Worm (Caenorhabditis elegans) whole organism, late embryonic: Measurements from ENCODE around the gene C08B6.5.

Source experiments
- C38D4.7 ChIP-seq: fragments of 200-800 bp; sonication (Bioruptor generic); optimal IDR thresholded peaks from 2 replicates; lab custom pipeline; 2018; ENCODE audit warnings: mild to moderate bottlenecking, missing genetic modification characterization, moderate library complexity, missing compliant biosample characterization
- F13H6.1 ChIP-seq: sonication (generic microtip); optimal IDR thresholded peaks from 2 replicates; lab custom pipeline; 2016; ENCODE audit warnings: missing genetic modification characterization, missing compliant biosample characterization
- K09A11.1 ChIP-seq: sonication (generic microtip); optimal IDR thresholded peaks from 2 replicates; lab custom pipeline; 2017; ENCODE audit warnings: antibody characterized with exemption, mild to moderate bottlenecking, missing genetic modification characterization, missing compliant biosample characterization; ENCODE audit not compliant: insufficient read depth
- T23F11.4 ChIP-seq: fragments of 200-800 bp; sonication (Bioruptor generic); optimal IDR thresholded peaks from 2 replicates; lab custom pipeline; 2018; ENCODE audit warnings: mild to moderate bottlenecking, missing genetic modification characterization, missing compliant biosample characterization
- Y22D7AL.16 ChIP-seq: sonication (generic microtip); optimal IDR thresholded peaks from 2 replicates; lab custom pipeline; 2016; ENCODE audit warnings: missing genetic modification characterization, missing compliant biosample characterization
- ahr-1 ChIP-seq: sonication (generic microtip); optimal IDR thresholded peaks from 2 replicates; lab custom pipeline; 2016; ENCODE audit warnings: missing genetic modification characterization, missing compliant biosample characterization
- ama-1 ChIP-seq: fragments of 150-350 bp; optimal IDR thresholded peaks from 2 replicates; lab custom pipeline; 2014
- ceh-14 ChIP-seq: sonication (generic microtip); optimal IDR thresholded peaks from 2 replicates; lab custom pipeline; 2016; ENCODE audit warnings: missing genotype, missing genetic modification characterization, missing compliant biosample characterization
- ceh-18 ChIP-seq: sonication (generic microtip); optimal IDR thresholded peaks from 2 replicates; lab custom pipeline; 2016; ENCODE audit warnings: missing genetic modification characterization, missing compliant biosample characterization
- ceh-19 ChIP-seq: fragments of 200-800 bp; sonication (Bioruptor generic); optimal IDR thresholded peaks from 2 replicates; lab custom pipeline; 2018; ENCODE audit warnings: mild to moderate bottlenecking, missing genetic modification characterization, missing compliant biosample characterization
- ceh-24 ChIP-seq: sonication (generic microtip); optimal IDR thresholded peaks from 2 replicates; lab custom pipeline; 2016; ENCODE audit warnings: mild to moderate bottlenecking, missing genetic modification characterization, missing compliant biosample characterization
- ceh-30 ChIP-seq: fragments of 150-350 bp; optimal IDR thresholded peaks from 2 replicates; lab custom pipeline; 2014; ENCODE audit warnings: missing biosample characterization, missing genetic modification characterization
- ceh-31 ChIP-seq: sonication (generic microtip); optimal IDR thresholded peaks from 2 replicates; lab custom pipeline; 2016; ENCODE audit warnings: missing genetic modification characterization, missing compliant biosample characterization
- ceh-6 ChIP-seq: fragments of 200-800 bp; sonication (Bioruptor generic); optimal IDR thresholded peaks from 2 replicates; lab custom pipeline; 2018; ENCODE audit warnings: mild to moderate bottlenecking, missing genetic modification characterization, missing compliant biosample characterization
- ceh-9 ChIP-seq: sonication (generic microtip); optimal IDR thresholded peaks from 2 replicates; lab custom pipeline; 2016; ENCODE audit warnings: mild to moderate bottlenecking, missing genetic modification characterization, inconsistent platforms, missing compliant biosample characterization
- che-1 ChIP-seq: sonication (generic microtip); optimal IDR thresholded peaks from 2 replicates; lab custom pipeline; 2016; ENCODE audit warnings: mild to moderate bottlenecking, missing genetic modification characterization, missing compliant biosample characterization
- dmd-4 ChIP-seq: sonication (generic microtip); optimal IDR thresholded peaks from 2 replicates; lab custom pipeline; 2016; ENCODE audit warnings: borderline replicate concordance, missing genetic modification characterization, missing compliant biosample characterization
- dve-1 ChIP-seq: sonication (generic microtip); optimal IDR thresholded peaks from 2 replicates; lab custom pipeline; 2017; ENCODE audit warnings: antibody characterized with exemption, mild to moderate bottlenecking, missing genetic modification characterization, missing compliant biosample characterization
- elt-2 ChIP-seq: sonication (generic microtip); optimal IDR thresholded peaks from 2 replicates; lab custom pipeline; 2016; ENCODE audit warnings: missing genetic modification reagents, missing genetic modification characterization, missing compliant biosample characterization
- ets-4 ChIP-seq: sonication (generic microtip); optimal IDR thresholded peaks from 2 replicates; lab custom pipeline; 2016; ENCODE audit warnings: missing genetic modification characterization, missing compliant biosample characterization
- eyg-1 ChIP-seq: sonication (generic microtip); optimal IDR thresholded peaks from 2 replicates; lab custom pipeline; 2016; ENCODE audit warnings: missing genotype, missing genetic modification characterization, missing compliant biosample characterization
- fax-1 ChIP-seq: sonication (generic microtip); optimal IDR thresholded peaks from 2 replicates; lab custom pipeline; 2016; ENCODE audit warnings: missing genotype, missing genetic modification characterization, missing compliant biosample characterization
- gmeb-2 ChIP-seq: sonication (generic microtip); optimal IDR thresholded peaks from 2 replicates; lab custom pipeline; 2016; ENCODE audit warnings: missing genetic modification characterization, inconsistent platforms, missing compliant biosample characterization
- hlh-15 ChIP-seq: sonication (generic microtip); optimal IDR thresholded peaks from 2 replicates; lab custom pipeline; 2016; ENCODE audit warnings: missing genetic modification characterization, missing compliant biosample characterization
- hlh-30 ChIP-seq: sonication (generic microtip); optimal IDR thresholded peaks from 2 replicates; lab custom pipeline; 2017; ENCODE audit warnings: antibody characterized with exemption, missing genetic modification characterization, missing compliant biosample characterization; ENCODE audit not compliant: insufficient read depth
- hlh-8 ChIP-seq: sonication (generic microtip); optimal IDR thresholded peaks from 2 replicates; lab custom pipeline; 2016; ENCODE audit warnings: missing genotype, missing genetic modification characterization, missing compliant biosample characterization
- lim-6 ChIP-seq: sonication (generic microtip); optimal IDR thresholded peaks from 2 replicates; lab custom pipeline; 2016; ENCODE audit warnings: missing genetic modification characterization, missing compliant biosample characterization
- lin-11 ChIP-seq: fragments of 200-800 bp; sonication (Bioruptor generic); optimal IDR thresholded peaks from 2 replicates; lab custom pipeline; 2018; ENCODE audit warnings: mild to moderate bottlenecking, missing genetic modification characterization, missing compliant biosample characterization
- nhr-232 ChIP-seq: sonication (generic microtip); optimal IDR thresholded peaks from 2 replicates; lab custom pipeline; 2016; ENCODE audit warnings: missing genetic modification characterization, missing compliant biosample characterization
- npax-4 ChIP-seq: sonication (generic microtip); optimal IDR thresholded peaks from 2 replicates; lab custom pipeline; 2016; ENCODE audit warnings: missing genetic modification characterization, missing compliant biosample characterization
- pax-1 ChIP-seq: fragments of 150-350 bp; optimal IDR thresholded peaks from 2 replicates; lab custom pipeline; 2014; ENCODE audit warnings: missing biosample characterization, missing genetic modification characterization
- pha-2 ChIP-seq: sonication (generic microtip); optimal IDR thresholded peaks from 2 replicates; lab custom pipeline; 2017; ENCODE audit warnings: mild to moderate bottlenecking, missing genetic modification characterization, missing compliant biosample characterization
- pha-4 ChIP-seq: fragments of 150-350 bp; optimal IDR thresholded peaks from 2 replicates; lab custom pipeline; 2018; ENCODE audit warnings: missing biosample characterization, missing genetic modification reagents, missing genetic modification characterization
- pqm-1 ChIP-seq: sonication (generic microtip); optimal IDR thresholded peaks from 2 replicates; lab custom pipeline; 2016; ENCODE audit warnings: missing genetic modification characterization, missing compliant biosample characterization
- rnt-1 ChIP-seq: sonication (generic microtip); optimal IDR thresholded peaks from 2 replicates; lab custom pipeline; 2016; ENCODE audit warnings: missing genetic modification characterization, missing compliant biosample characterization
- sox-2 ChIP-seq: fragments of 200-800 bp; sonication (Bioruptor generic); IDR thresholded peaks from 2 replicates; pipeline ENCODE4 v1.3.6; 2022; ENCODE audit warnings: missing genetic modification reagents, missing genetic modification characterization, missing compliant biosample characterization
- sox-4 ChIP-seq: sonication (generic microtip); optimal IDR thresholded peaks from 2 replicates; lab custom pipeline; 2017; ENCODE audit warnings: mild to moderate bottlenecking, missing genetic modification characterization, inconsistent platforms, missing compliant biosample characterization
- tbx-2 ChIP-seq: sonication (generic microtip); optimal IDR thresholded peaks from 2 replicates; lab custom pipeline; 2016; ENCODE audit warnings: missing genetic modification characterization, missing compliant biosample characterization
- ttx-3 ChIP-seq: sonication (generic microtip); optimal IDR thresholded peaks from 2 replicates; lab custom pipeline; 2016; ENCODE audit warnings: missing genetic modification reagents, missing genetic modification characterization, missing compliant biosample characterization
- unc-3 ChIP-seq, 2 experiments: fragments of 200-800 bp in 1 of 2; sonication (Bioruptor generic) in 1 of 2; sonication (generic microtip) in 1 of 2; conservative IDR thresholded peaks in 1 of 2; optimal IDR thresholded peaks in 1 of 2; 2 replicates each; pipeline versions ENCODE4 v1.3.6 to Lab custom; 2016 to 2022; ENCODE audit warnings: missing compliant biosample characterization in 2 of 2, missing genetic modification characterization in 2 of 2, missing genetic modification reagents in 1 of 2
- unc-42 ChIP-seq: sonication (generic microtip); optimal IDR thresholded peaks from 2 replicates; lab custom pipeline; 2016; ENCODE audit warnings: missing genotype, missing genetic modification characterization, missing compliant biosample characterization
- unc-55 ChIP-seq: sonication (generic microtip); optimal IDR thresholded peaks from 2 replicates; lab custom pipeline; 2017; ENCODE audit warnings: missing biosample characterization, missing genetic modification reagents, missing genetic modification characterization
- unc-86 ChIP-seq: sonication (generic microtip); optimal IDR thresholded peaks from 2 replicates; lab custom pipeline; 2016; ENCODE audit warnings: missing genetic modification characterization, missing compliant biosample characterization
- zip-5 ChIP-seq: sonication (generic microtip); optimal IDR thresholded peaks from 2 replicates; lab custom pipeline; 2016; ENCODE audit warnings: missing genetic modification characterization, missing compliant biosample characterization
- ztf-16 ChIP-seq: sonication (generic microtip); optimal IDR thresholded peaks from 2 replicates; lab custom pipeline; 2017; ENCODE audit warnings: missing genetic modification characterization, missing compliant biosample characterization

The C08B6.5 gene

DNA sequence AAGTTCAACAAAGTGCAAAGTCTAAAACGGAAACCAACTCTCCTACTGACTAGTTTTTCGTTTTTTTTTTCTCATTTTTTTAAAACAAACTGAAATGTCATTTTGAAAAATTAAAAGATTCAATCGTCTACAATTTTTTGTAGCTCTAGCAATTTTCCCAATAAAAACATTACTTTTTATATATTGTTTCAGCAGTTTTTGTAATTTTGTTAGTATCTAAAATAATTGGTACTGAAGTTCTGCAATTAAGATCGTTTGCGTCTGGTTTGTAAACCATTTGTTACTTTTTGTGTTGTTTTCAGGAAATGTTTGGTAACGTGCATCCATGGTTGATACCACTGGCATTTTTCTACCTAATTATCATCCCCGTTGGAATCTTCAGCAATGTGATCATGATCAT is 41.0 kb downstream of the C08B6.5 start, which contains the start of gene srsx-30:
srsx-30 (plus strand) TSS at position 301 of the 400 bp plus-strand sequence.
- TF ChIP-seq che-1 (tag; lab: Kevin White, UChicago), result no peak
- TF ChIP-seq Y22D7AL.16, result no peak
- TF ChIP-seq ztf-16, result no peak
- TF ChIP-seq ceh-18 (tag; lab: Kevin White, UChicago), result no peak
- TF ChIP-seq npax-4 (tag; lab: Kevin White, UChicago), result no peak
- TF ChIP-seq sox-4 (tag; lab: Kevin White, UChicago), result no peak
- no peak for TF ChIP-seq lim-6 (tag; lab: Kevin White, UChicago)
- no peak for TF ChIP-seq fax-1
- no peak for TF ChIP-seq F13H6.1
- TF ChIP-seq zip-5 (tag; lab: Kevin White, UChicago), result no peak
- TF ChIP-seq nhr-232 (tag; lab: Kevin White, UChicago), result no peak
- no peak for TF ChIP-seq lin-11 (tag; lab: Kevin White, UChicago)
- no peak for TF ChIP-seq ttx-3 (tag; lab: Kevin White, UChicago)
- TF ChIP-seq sox-2, result no peak
- no peak for TF ChIP-seq unc-86 (tag; lab: Kevin White, UChicago)
- TF ChIP-seq, all 69 proteins: peak for 0

DNA sequence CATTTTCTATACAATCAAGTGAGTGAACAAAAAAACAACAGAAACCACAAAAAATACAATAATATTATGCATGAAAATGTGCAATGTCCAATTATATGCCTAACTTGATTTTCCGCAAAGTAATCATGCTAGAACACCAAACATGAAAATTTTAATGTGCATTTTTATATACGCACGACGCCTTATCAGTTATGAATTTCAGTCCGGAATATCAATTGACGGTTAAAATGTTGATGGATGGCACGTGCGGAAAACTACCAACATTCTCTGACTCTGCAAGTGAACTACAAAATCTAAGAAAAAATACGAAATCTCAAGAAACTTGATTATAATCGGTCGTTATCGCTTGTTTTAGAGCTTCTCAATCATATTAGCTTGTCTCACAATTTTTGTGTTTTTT is 42.4 kb downstream of the C08B6.5 start:
- no peak for TF ChIP-seq ceh-14 (tag; lab: Kevin White, UChicago)
- no peak for TF ChIP-seq unc-55
- TF ChIP-seq rnt-1 (tag; lab: Kevin White, UChicago), result no peak
- no peak for TF ChIP-seq pax-1 (tag; lab: Kevin White, UChicago)
- TF ChIP-seq ceh-30 (tag; lab: Kevin White, UChicago), result no peak
- no peak for TF ChIP-seq lin-11 (tag; lab: Kevin White, UChicago)
- TF ChIP-seq ceh-9 (tag; lab: Kevin White, UChicago), result no peak
- no peak for TF ChIP-seq ceh-31 (tag; lab: Kevin White, UChicago)
- TF ChIP-seq ceh-19 (GFP tag; lab: Kevin White, UChicago), result no peak
- no peak for TF ChIP-seq pha-4 (tag; lab: Kevin White, UChicago)
- TF ChIP-seq gmeb-2 (tag; lab: Kevin White, UChicago), result no peak
- TF ChIP-seq unc-3 (GFP tag; conservative IDR thresholded peaks at IDR 0.05; lab: Robert Waterston, UW), result no peak
- TF ChIP-seq unc-3 (tag; optimal IDR thresholded peaks at IDR 0.05; lab: Kevin White, UChicago), result no peak
- TF ChIP-seq ceh-24, result no peak
- no peak for TF ChIP-seq unc-42 (tag; lab: Kevin White, UChicago)
- TF ChIP-seq pha-2 (tag; lab: Kevin White, UChicago), result no peak
- no peak for TF ChIP-seq ets-4 (tag; lab: Kevin White, UChicago)
- no peak for TF ChIP-seq eyg-1 (tag; lab: Kevin White, UChicago)
- no peak for TF ChIP-seq sox-2
- TF ChIP-seq F13H6.1, result no peak
- TF ChIP-seq hlh-15 (tag; lab: Kevin White, UChicago), result no peak
- TF ChIP-seq, all 69 proteins: peak for 0

ce11 chrV:10160954-10161353 is 43.4 kb downstream of the C08B6.5 start, which contains the start of gene C51E3.10:
Gene C51E3.10 (minus strand): TSS chrV:10161134.
- TF ChIP-seq unc-3 (GFP tag; conservative IDR thresholded peaks at IDR 0.05; lab: Robert Waterston, UW) (no peak), unc-3 (tag; optimal IDR thresholded peaks at IDR 0.05; lab: Kevin White, UChicago) (no peak), ahr-1 (no peak), ztf-16 (no peak), T23F11.4 (no peak), pqm-1 (tag; lab: Kevin White, UChicago) (no peak), elt-2 (tag; lab: Kevin White, UChicago) (peak; percentile 29), ceh-18 (tag; lab: Kevin White, UChicago) (no peak)

DNA sequence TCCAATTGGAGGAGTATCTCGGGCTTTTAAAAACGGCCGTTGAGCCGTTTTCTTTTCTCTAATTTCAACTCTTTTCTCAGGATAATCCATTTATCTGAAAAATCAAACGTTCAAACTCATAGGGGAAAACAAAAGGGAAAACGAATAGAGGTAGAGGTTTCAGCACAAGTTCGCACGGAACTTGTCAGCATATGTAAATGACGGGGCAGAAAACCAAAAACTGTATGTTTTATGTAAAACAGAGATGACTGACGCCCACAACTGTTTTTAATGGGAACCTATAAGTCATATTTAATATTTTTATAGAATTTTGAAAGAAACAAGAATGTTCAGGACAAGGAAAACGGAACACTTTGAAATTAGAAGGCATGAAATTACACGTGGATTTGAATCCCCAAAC is 48.8 kb downstream of the C08B6.5 start, which contains the start of gene C51E3.6:
C51E3.6 (minus strand) TSS at position 101 of the 400 bp plus-strand sequence.
- TF ChIP-seq unc-42 (tag; lab: Kevin White, UChicago), result no peak
- TF ChIP-seq ceh-6, result no peak
- TF ChIP-seq ttx-3 (tag; lab: Kevin White, UChicago), result no peak
- TF ChIP-seq tbx-2 (tag; lab: Kevin White, UChicago), result no peak
- no peak for TF ChIP-seq K09A11.1 (tag; lab: Kevin White, UChicago)
- TF ChIP-seq hlh-30, result no peak
- no peak for TF ChIP-seq ama-1
- TF ChIP-seq hlh-8 (tag; lab: Kevin White, UChicago), result no peak
- no peak for TF ChIP-seq C38D4.7 (GFP tag; lab: Kevin White, UChicago)
- TF ChIP-seq dmd-4 (tag; lab: Kevin White, UChicago), result no peak
- TF ChIP-seq eyg-1 (tag; lab: Kevin White, UChicago), result no peak
- TF ChIP-seq ceh-18 (tag; lab: Kevin White, UChicago), result no peak
- TF ChIP-seq dve-1, result no peak
- TF ChIP-seq, all 69 proteins: peak for 0
